Fruit fly (Drosophila melanogaster) whole organism, wandering third instar larva: ENCODE results near the gene CG12301.

Experiments
- Abd-B ChIP-seq: fragments of >200 bp; optimal IDR thresholded peaks from 2 replicates; lab custom pipeline; 2017; ENCODE audit warnings: missing biosample characterization, missing genetic modification characterization
- CG9705 ChIP-seq: fragments of 200-800 bp; sonication (Bioruptor generic); optimal IDR thresholded peaks from 2 replicates; lab custom pipeline; 2018; ENCODE audit warnings: missing biosample characterization, mild to moderate bottlenecking, missing genetic modification characterization
- Hr78 ChIP-seq: fragments of >200 bp; optimal IDR thresholded peaks from 2 replicates; lab custom pipeline; 2017; ENCODE audit warnings: missing biosample characterization, missing genetic modification characterization
- Myc ChIP-seq: fragments of >200 bp; optimal IDR thresholded peaks from 2 replicates; lab custom pipeline; 2017
- dl ChIP-seq, 2 experiments: fragments of 175-275, 200-275 bp in 1 of 2; fragments of 200-275 bp in 1 of 2; sonication (Bioruptor generic); optimal IDR thresholded peaks; lab custom pipeline; 2018; ENCODE audit warnings: mild to moderate bottlenecking in 2 of 2, missing biosample characterization in 2 of 2, missing genetic modification characterization in 2 of 2, moderate library complexity in 2 of 2; ENCODE audit not compliant: partially characterized antibody in 2 of 2, insufficient read depth in 1 of 2
- h ChIP-seq: fragments of 200-800 bp; sonication (Bioruptor generic); optimal IDR thresholded peaks from 3 replicates; lab custom pipeline; 2016; ENCODE audit warnings: missing biosample characterization, mild to moderate bottlenecking, missing genetic modification characterization
- psq ChIP-seq: fragments of 200-800 bp; sonication (Bioruptor generic); optimal IDR thresholded peaks from 3 replicates; lab custom pipeline; 2017; ENCODE audit warnings: missing biosample characterization, mild to moderate bottlenecking, missing genetic modification characterization, moderate library complexity

DNA sequence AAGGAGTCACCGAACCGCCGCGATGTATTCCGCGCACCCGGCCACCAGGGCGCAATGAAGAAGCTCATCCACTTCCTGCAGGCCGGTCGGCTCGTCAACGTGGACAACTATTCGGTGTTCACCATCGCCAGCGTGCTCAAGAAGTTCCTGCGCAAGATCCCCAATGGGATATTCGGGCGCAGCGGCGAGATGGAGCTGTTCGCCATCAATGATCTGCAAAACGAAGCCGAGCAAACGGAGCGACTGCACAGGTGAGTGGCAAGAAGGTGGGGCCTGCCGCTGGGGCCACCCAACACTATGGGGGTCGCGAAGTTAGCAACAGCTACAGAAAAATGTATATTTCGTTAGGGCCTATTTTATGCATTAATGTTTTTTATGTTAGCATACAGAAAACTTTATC is 9.1 kb downstream of the CG12301 start:
- TF ChIP-seq psq (GFP tag; lab: Kevin White, UChicago) (no peak), CG9705 (GFP tag; lab: Kevin White, UChicago) (no peak), dl (GFP tag; optimal IDR thresholded peaks at IDR 0.05; lab: Kevin White, UChicago; ENCODE audit: insufficient read depth in 1 of 2, partially characterized antibody in 2 of 2) (no peak), Myc (lab: Kevin White, UChicago) (no peak), h (GFP tag; lab: Kevin White, UChicago) (no peak), Abd-B (GFP tag; lab: Kevin White, UChicago) (no peak), Hr78 (GFP tag; lab: Kevin White, UChicago) (no peak)
